Worm (Caenorhabditis elegans) whole organism, late embryonic: ENCODE measurements around the gene hpo-18.

ENCODE experiments used
- C38D4.7 ChIP-seq: fragments of 200-800 bp; sonication (Bioruptor generic); optimal IDR thresholded peaks from 2 replicates; lab custom pipeline; 2018; ENCODE audit warnings: mild to moderate bottlenecking, missing genetic modification characterization, moderate library complexity, missing compliant biosample characterization
- K02D7.2 ChIP-seq: sonication (generic microtip); optimal IDR thresholded peaks from 2 replicates; lab custom pipeline; 2017; ENCODE audit warnings: mild to moderate bottlenecking, missing genetic modification characterization, missing compliant biosample characterization
- ahr-1 ChIP-seq: sonication (generic microtip); optimal IDR thresholded peaks from 2 replicates; lab custom pipeline; 2016; ENCODE audit warnings: missing genetic modification characterization, missing compliant biosample characterization
- ceh-2 ChIP-seq: sonication (generic microtip); optimal IDR thresholded peaks from 2 replicates; lab custom pipeline; 2016; ENCODE audit warnings: missing genotype, missing genetic modification characterization, missing compliant biosample characterization
- ceh-22 ChIP-seq: sonication (generic microtip); optimal IDR thresholded peaks from 2 replicates; lab custom pipeline; 2017; ENCODE audit warnings: missing biosample characterization, missing genetic modification characterization
- ceh-30 ChIP-seq: fragments of 150-350 bp; optimal IDR thresholded peaks from 2 replicates; lab custom pipeline; 2014; ENCODE audit warnings: missing biosample characterization, missing genetic modification characterization
- ceh-6 ChIP-seq: fragments of 200-800 bp; sonication (Bioruptor generic); optimal IDR thresholded peaks from 2 replicates; lab custom pipeline; 2018; ENCODE audit warnings: mild to moderate bottlenecking, missing genetic modification characterization, missing compliant biosample characterization
- dmd-4 ChIP-seq: sonication (generic microtip); optimal IDR thresholded peaks from 2 replicates; lab custom pipeline; 2016; ENCODE audit warnings: borderline replicate concordance, missing genetic modification characterization, missing compliant biosample characterization
- elt-4 ChIP-seq: sonication (generic microtip); optimal IDR thresholded peaks from 2 replicates; lab custom pipeline; 2016; ENCODE audit warnings: missing genetic modification characterization, missing compliant biosample characterization
- ets-4 ChIP-seq: sonication (generic microtip); optimal IDR thresholded peaks from 2 replicates; lab custom pipeline; 2016; ENCODE audit warnings: missing genetic modification characterization, missing compliant biosample characterization
- fkh-10 ChIP-seq: fragments of 150-350 bp; optimal IDR thresholded peaks from 2 replicates; lab custom pipeline; 2014; ENCODE audit warnings: missing biosample characterization, missing genetic modification reagents, missing genetic modification characterization
- fkh-6 ChIP-seq: sonication (generic microtip); optimal IDR thresholded peaks from 2 replicates; lab custom pipeline; 2016; ENCODE audit warnings: missing genetic modification characterization, missing compliant biosample characterization
- hlh-8 ChIP-seq: sonication (generic microtip); optimal IDR thresholded peaks from 2 replicates; lab custom pipeline; 2016; ENCODE audit warnings: missing genotype, missing genetic modification characterization, missing compliant biosample characterization
- lin-11 ChIP-seq: fragments of 200-800 bp; sonication (Bioruptor generic); optimal IDR thresholded peaks from 2 replicates; lab custom pipeline; 2018; ENCODE audit warnings: mild to moderate bottlenecking, missing genetic modification characterization, missing compliant biosample characterization
- madf-2 ChIP-seq: sonication (generic microtip); optimal IDR thresholded peaks from 2 replicates; lab custom pipeline; 2017; ENCODE audit warnings: missing genetic modification characterization, missing compliant biosample characterization
- pqm-1 ChIP-seq: sonication (generic microtip); optimal IDR thresholded peaks from 2 replicates; lab custom pipeline; 2016; ENCODE audit warnings: missing genetic modification characterization, missing compliant biosample characterization
- sdc-2 ChIP-seq: sonication (generic microtip); optimal IDR thresholded peaks from 2 replicates; lab custom pipeline; 2016; ENCODE audit warnings: missing genotype, missing genetic modification characterization, missing compliant biosample characterization
- sox-4 ChIP-seq: sonication (generic microtip); optimal IDR thresholded peaks from 2 replicates; lab custom pipeline; 2017; ENCODE audit warnings: mild to moderate bottlenecking, missing genetic modification characterization, inconsistent platforms, missing compliant biosample characterization
- ztf-16 ChIP-seq: sonication (generic microtip); optimal IDR thresholded peaks from 2 replicates; lab custom pipeline; 2017; ENCODE audit warnings: missing genetic modification characterization, missing compliant biosample characterization

hpo-18 gene

ce11 chrV:4299741-4300140, 46.5 kb downstream of the hpo-18 start, which contains the start of gene ZC132.3:
TSS of gene ZC132.3 (minus strand) at chrV:4299841.
- no peak for TF ChIP-seq sdc-2
- TF ChIP-seq ahr-1 (tag; lab: Kevin White, UChicago) = no peak
- no peak for TF ChIP-seq dmd-4 (tag; lab: Kevin White, UChicago)
- no peak for TF ChIP-seq elt-4 (tag; lab: Kevin White, UChicago)
- TF ChIP-seq lin-11 = no peak
- no peak for TF ChIP-seq madf-2 (tag; lab: Kevin White, UChicago)
- TF ChIP-seq ceh-22 (tag; lab: Kevin White, UChicago) = no peak
- TF ChIP-seq ceh-30 (tag; lab: Kevin White, UChicago) = no peak
- TF ChIP-seq C38D4.7 (GFP tag; lab: Kevin White, UChicago) = no peak
- TF ChIP-seq ceh-2 (tag; lab: Kevin White, UChicago) = no peak

ce11 chrV:4298579-4298978, 47.6 kb downstream of the hpo-18 start, which contains the start of gene ZC132.11:
TSS of gene ZC132.11 (minus strand) at chrV:4298679.
- no peak for TF ChIP-seq ets-4 (tag; lab: Kevin White, UChicago)
- TF ChIP-seq hlh-8 = no peak
- TF ChIP-seq ceh-6 (GFP tag; lab: Kevin White, UChicago) = no peak
- TF ChIP-seq sox-4 (tag; lab: Kevin White, UChicago) = no peak
- TF ChIP-seq fkh-10 = no peak
- TF ChIP-seq fkh-6 (tag; lab: Kevin White, UChicago) = no peak
- no peak for TF ChIP-seq pqm-1
- TF ChIP-seq ztf-16 = no peak
- no peak for TF ChIP-seq K02D7.2 (tag; lab: Kevin White, UChicago)
- TF ChIP-seq, all 69 proteins: peak for 0
